Worm (Caenorhabditis elegans): Measurements from ENCODE around the gene arrd-6.
A peak's percentile ranks its signal among the peaks of the same experiment; 100 is the strongest.
"Not testable (repeated sequence)": the region's sequence is repeated elsewhere in the genome, so short reads cannot be mapped to it uniquely, and the experiment has no call there.

arrd-6 gene

ce11 chrII:11111107-11111506 is 31.4 kb upstream of the arrd-6 start, which contains the start of gene glb-4 (continued):
- TF ChIP-seq jun-1 (tag; optimal IDR thresholded peaks at IDR 0.05) (no peak), lir-3 (tag; optimal IDR thresholded peaks at IDR 0.05) (no peak), daf-19 (GFP tag; conservative IDR thresholded peaks at IDR 0.05) (no peak)

DNA sequence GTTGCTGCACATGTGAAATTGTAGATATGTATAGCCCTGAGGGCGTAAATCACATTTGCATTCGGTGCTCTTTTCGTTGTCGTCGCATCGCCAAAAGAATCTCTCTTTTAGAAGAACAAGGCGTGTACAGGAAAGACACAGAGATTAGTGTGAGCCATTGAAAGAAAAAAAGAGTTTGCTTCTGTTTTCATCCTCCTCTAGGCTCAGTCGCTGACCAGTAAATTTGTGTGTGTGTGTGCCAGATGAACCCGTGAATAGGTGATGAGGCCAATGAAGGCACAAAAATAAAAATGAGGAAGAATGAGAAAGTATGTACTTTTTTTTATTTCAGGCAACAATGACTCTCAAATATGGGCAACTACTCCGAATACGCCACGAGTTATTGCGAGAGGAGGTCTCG is 30.1 kb upstream of the arrd-6 start, which contains the start of gene mat-2:
Gene mat-2 (plus strand): TSS at position 301 of the 400 bp plus-strand sequence.
- no peak for TF ChIP-seq ceh-28 (tag; optimal IDR thresholded peaks at IDR 0.05)
- TF ChIP-seq jun-1 (tag; optimal IDR thresholded peaks at IDR 0.05) = no peak
- peak; percentile 5 for TF ChIP-seq aha-1 (tag)
- no peak for TF ChIP-seq ctbp-1 (GFP tag; IDR thresholded peaks at IDR 0.05)

ce11 chrII:11121800-11122199 is 20.7 kb upstream of the arrd-6 start, which contains the start of gene W10C6.2:
TSS of gene W10C6.2 (minus strand) at chrII:11121900.
- not testable (repeated sequence) for TF ChIP-seq tra-1 (GFP tag; IDR thresholded peaks at IDR 0.05); lsy-2 (tag; optimal IDR thresholded peaks at IDR 0.05); egl-27 (tag; optimal IDR thresholded peaks at IDR 0.05)

- TF ChIP-seq lin-39 (tag; optimal IDR thresholded peaks at IDR 0.05) (no peak), hlh-30 (tag; optimal IDR thresholded peaks at IDR 0.05; ENCODE audit: insufficient read depth) (no peak), vab-7 (GFP tag; IDR thresholded peaks at IDR 0.05) (0 out of 2 replicates have a peak, but pooled peaks have one; percentile 30), lin-1 (GFP tag; IDR thresholded peaks at IDR 0.05) (peak; percentile 9; the same call in 1 of the 2 replicates), F26F4.8 (GFP tag; conservative IDR thresholded peaks at IDR 0.05) (no peak; the same call in 1 of the 2 replicates), lim-7 (GFP tag; IDR thresholded peaks at IDR 0.05) (0 out of 2 replicates have a peak, but pooled peaks have one; percentile 27), arid-1 (GFP tag; conservative IDR thresholded peaks at IDR 0.05) (peak; percentile 17; the same call in 1 of the 2 replicates), aly-2 (tag; optimal IDR thresholded peaks at IDR 0.05) (peak; percentile 45), hif-1 (tag; optimal IDR thresholded peaks at IDR 0.05) (no peak), lin-38 (GFP tag; IDR thresholded peaks at IDR 0.05) (peak; percentile 59; the same call in 1 of the 2 replicates), nhr-76 (tag; optimal IDR thresholded peaks at IDR 0.05) (no peak), snpc-1.2 (GFP tag; IDR thresholded peaks at IDR 0.05) (peak; percentile 39; the same call in 1 of the 2 replicates), ceh-28 (tag; optimal IDR thresholded peaks at IDR 0.05) (no peak), unc-62 (GFP tag; optimal IDR thresholded peaks at IDR 0.05 in 1 of 2) (no peak), unc-62 (tag; optimal IDR thresholded peaks at IDR 0.05) (no peak), pha-4 (GFP tag; IDR thresholded peaks at IDR 0.05) (0 out of 2 replicates have a peak, but pooled peaks have one; percentile 20), pha-4 (tag; optimal IDR thresholded peaks at IDR 0.05) (no peak), jun-1 (tag; optimal IDR thresholded peaks at IDR 0.05) (no peak), Y48G9A.11 (GFP tag; IDR thresholded peaks at IDR 0.05) (0 out of 2 replicates have a peak, but pooled peaks have one; percentile 34), F49E8.2 (tag; optimal IDR thresholded peaks at IDR 0.05; ENCODE audit: borderline replicate concordance) (peak; percentile 62), aha-1 (tag) (peak; percentile 13), lir-3 (tag; optimal IDR thresholded peaks at IDR 0.05) (no peak)
These were observed 17.4 kb upstream of the arrd-6 start for ce11 chrII:11125059-11125594.

DNA sequence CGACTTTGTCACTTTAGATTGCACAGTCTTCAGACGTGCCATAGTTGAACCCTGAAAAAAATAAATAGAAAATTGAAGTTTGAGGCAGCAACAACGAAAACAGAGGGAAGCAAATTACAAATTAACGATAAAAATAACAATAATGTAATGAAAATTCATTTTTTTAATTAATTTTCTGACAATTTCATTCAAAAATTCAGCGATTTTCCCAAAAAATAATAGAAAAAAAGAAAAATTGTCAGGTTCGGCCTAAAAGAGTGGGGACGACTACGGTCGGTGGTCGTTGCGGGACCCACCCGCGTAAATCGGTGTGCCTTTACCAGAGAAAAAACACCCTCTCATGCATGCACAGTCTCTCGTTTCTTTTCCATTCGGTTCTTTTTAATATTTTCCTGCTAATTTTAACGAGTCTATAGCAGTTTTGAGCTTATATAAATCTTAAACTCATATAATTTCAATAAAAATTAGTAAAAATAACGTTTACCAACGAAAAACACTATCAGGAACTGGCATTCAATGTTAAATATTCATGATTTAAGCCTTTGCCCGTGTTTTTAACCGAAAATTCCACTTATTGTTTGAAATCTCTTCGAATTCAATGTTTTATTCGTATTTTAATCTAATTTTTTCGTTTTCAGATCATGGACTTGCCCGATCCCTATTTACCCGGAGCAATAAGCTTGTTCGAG is 16.1 kb upstream of the arrd-6 start, which contains the start of the genes rps-9 and lsm-1:
Gene rps-9 (minus strand): TSS at position 51 of the 689 bp plus-strand sequence.
Gene lsm-1 (plus strand): TSS at position 639 of the 689 bp plus-strand sequence.
- TF ChIP-seq ceh-28 (tag; optimal IDR thresholded peaks at IDR 0.05) (no peak), tra-1 (GFP tag; IDR thresholded peaks at IDR 0.05) (no peak), cey-2 (tag; optimal IDR thresholded peaks at IDR 0.05; ENCODE audit: borderline replicate concordance, insufficient read depth) (no peak), nhr-11 (tag; optimal IDR thresholded peaks at IDR 0.05) (peak; percentile 45), dve-1 (tag; optimal IDR thresholded peaks at IDR 0.05; ENCODE audit: insufficient read depth) (peak; percentile 49), ceh-82 (tag; optimal IDR thresholded peaks at IDR 0.05) (no peak), set-16 (GFP tag; IDR thresholded peaks at IDR 0.05) (no peak), pqm-1 (tag; optimal IDR thresholded peaks at IDR 0.05) (no peak), ceh-62 (tag; optimal IDR thresholded peaks at IDR 0.05) (no peak), tag-97 (GFP tag; IDR thresholded peaks at IDR 0.05) (no peak), hif-1 (tag; optimal IDR thresholded peaks at IDR 0.05) (peak in 1 of 2 experiments; percentile 64), mep-1 (tag; optimal IDR thresholded peaks at IDR 0.05) (peak; percentile 71), daf-8 (GFP tag; IDR thresholded peaks at IDR 0.05) (no peak), nhr-102 (tag; optimal IDR thresholded peaks at IDR 0.05) (no peak), ztf-7 (tag; optimal IDR thresholded peaks at IDR 0.05) (no peak), egl-27 (tag; optimal IDR thresholded peaks at IDR 0.05) (no peak), madf-9 (GFP tag; conservative IDR thresholded peaks at IDR 0.05) (no peak), hlh-11 (tag; optimal IDR thresholded peaks at IDR 0.05) (peak; percentile 57), hlh-30 (tag; optimal IDR thresholded peaks at IDR 0.05; ENCODE audit: insufficient read depth) (peak; percentile 58)
